Worm (Caenorhabditis elegans): ENCODE measurements around the gene col-141.
A peak's percentile ranks its signal among the peaks of the same experiment; 100 is the strongest.

The col-141 gene

ce11 chrV:6823432-6823831 lies 6.1 kb upstream of the col-141 start:
- TF ChIP-seq mef-2 (tag; optimal IDR thresholded peaks at IDR 0.05) (no peak), tbx-2 (tag; optimal IDR thresholded peaks at IDR 0.05) (no peak), mdl-1 (tag; optimal IDR thresholded peaks at IDR 0.05) (no peak), elt-2 (tag; optimal IDR thresholded peaks at IDR 0.05) (peak; percentile 89), zag-1 (tag; optimal IDR thresholded peaks at IDR 0.05) (no peak), pag-3 (tag; optimal IDR thresholded peaks at IDR 0.05; ENCODE audit: borderline replicate concordance, insufficient read depth) (no peak), nhr-20 (tag; optimal IDR thresholded peaks at IDR 0.05) (peak; percentile 6), C34B4.2 (tag; optimal IDR thresholded peaks at IDR 0.05) (no peak), xbp-1 (tag; optimal IDR thresholded peaks at IDR 0.05) (no peak), lin-35 (GFP tag; optimal IDR thresholded peaks at IDR 0.05) (peak in 1 of 2 experiments; percentile 10), hpl-2 (GFP tag; optimal IDR thresholded peaks at IDR 0.05) (no peak), pax-3 (tag; optimal IDR thresholded peaks at IDR 0.05) (no peak)

- TF ChIP-seq fos-1 (tag; optimal IDR thresholded peaks at IDR 0.05) (no peak), ztf-11 (tag; optimal IDR thresholded peaks at IDR 0.05) (no peak), rnt-1 (tag; optimal IDR thresholded peaks at IDR 0.05) (no peak), hlh-17 (GFP tag; optimal IDR thresholded peaks at IDR 0.05; ENCODE audit: borderline replicate concordance) (no peak), unc-86 (tag; optimal IDR thresholded peaks at IDR 0.05) (no peak), skn-1 (tag; optimal IDR thresholded peaks at IDR 0.05) (no peak), nhr-47 (tag; optimal IDR thresholded peaks at IDR 0.05) (no peak), grh-1 (GFP tag; IDR thresholded peaks at IDR 0.05) (no peak)
Measured at ce11 chrV:6828786-6829185, 718 bp upstream of the col-141 start, which contains the start of gene dmsr-15. Gene dmsr-15 (minus strand): TSS chrV:6828886.

- TF ChIP-seq dpl-1 (GFP tag; optimal IDR thresholded peaks at IDR 0.05) (no peak), ceh-8 (GFP tag; optimal IDR thresholded peaks at IDR 0.05) (peak; percentile 45)
Measured at ce11 chrV:6830075-6830474, 571 bp downstream of the col-141 start.

- TF ChIP-seq pqm-1 (tag; optimal IDR thresholded peaks at IDR 0.05) (no peak), lin-14 (GFP tag; optimal IDR thresholded peaks at IDR 0.05) (peak; percentile 64), nhr-85 (tag) (peak; percentile 84), fkh-4 (tag; optimal IDR thresholded peaks at IDR 0.05; ENCODE audit: borderline replicate concordance) (no peak), ceh-8 (GFP tag; optimal IDR thresholded peaks at IDR 0.05) (no peak)
Measured at ce11 chrV:6830755-6831227, 1.3 kb downstream of the col-141 start, which contains the start of gene col-142. Gene col-142 (plus strand): TSS chrV:6831177.

ce11 chrV:6831539-6831938 lies 2.0 kb downstream of the col-141 start:
- TF ChIP-seq zag-1 (tag; optimal IDR thresholded peaks at IDR 0.05) (no peak), unc-98 (GFP tag; IDR thresholded peaks at IDR 0.05) (no peak), nhr-85 (tag) (no peak), efl-1 (optimal IDR thresholded peaks at IDR 0.05) (no peak), efl-1 (GFP tag; optimal IDR thresholded peaks at IDR 0.05 in 1 of 2) (no peak), ces-1 (GFP tag; optimal IDR thresholded peaks at IDR 0.05) (no peak), snpc-4 (tag; optimal IDR thresholded peaks at IDR 0.05) (no peak), fkh-4 (tag; optimal IDR thresholded peaks at IDR 0.05; ENCODE audit: borderline replicate concordance) (no peak), irx-1 (tag; optimal IDR thresholded peaks at IDR 0.05) (no peak), jun-1 (tag; optimal IDR thresholded peaks at IDR 0.05) (no peak), efl-3 (GFP tag; optimal IDR thresholded peaks at IDR 0.05) (no peak), blmp-1 (tag; optimal IDR thresholded peaks at IDR 0.05) (no peak), mep-1 (tag; optimal IDR thresholded peaks at IDR 0.05) (no peak), C04F5.9 (tag; optimal IDR thresholded peaks at IDR 0.05) (no peak), nhr-90 (tag; optimal IDR thresholded peaks at IDR 0.05; ENCODE audit: poor library complexity) (no peak), mdl-1 (tag; optimal IDR thresholded peaks at IDR 0.05) (no peak)

Measured in whole organism, L1 larva.